Fruit fly (Drosophila melanogaster) whole organism, adult: ENCODE results near the gene miple1.

Experiments
- CG11617 ChIP-seq: fragments of 200-800 bp; sonication (Bioruptor generic); optimal IDR thresholded peaks from 2 replicates; lab custom pipeline; 2017; ENCODE audit warnings: mild to moderate bottlenecking, missing biosample characterization, missing genetic modification reagents, missing genetic modification characterization
- CG12768 ChIP-seq: fragments of 200-800 bp; sonication (Bioruptor generic); optimal IDR thresholded peaks from 2 replicates; lab custom pipeline; 2017; ENCODE audit warnings: missing biosample characterization, missing genetic modification characterization, mild to moderate bottlenecking, moderate library complexity, missing genetic modification reagents
- CG14711 ChIP-seq: fragments of 200-800 bp; sonication (Bioruptor generic); optimal IDR thresholded peaks from 2 replicates; lab custom pipeline; 2018; ENCODE audit warnings: missing biosample characterization, mild to moderate bottlenecking, missing genetic modification characterization, moderate library complexity
- CG1620 ChIP-seq: fragments of 200-800 bp; sonication (Bioruptor generic); optimal IDR thresholded peaks from 2 replicates; lab custom pipeline; 2016; ENCODE audit warnings: missing biosample characterization, missing genetic modification characterization
- CG33017 ChIP-seq: fragments of 200-800 bp; sonication (Bioruptor generic); optimal IDR thresholded peaks from 2 replicates; lab custom pipeline; 2018; ENCODE audit warnings: missing biosample characterization, mild to moderate bottlenecking, missing genetic modification characterization, moderate library complexity
- CG5204 ChIP-seq: fragments of 200-800 bp; sonication (Bioruptor generic); optimal IDR thresholded peaks from 2 replicates; lab custom pipeline; 2016; ENCODE audit warnings: missing biosample characterization, missing genetic modification characterization
- CG7045 ChIP-seq: fragments of 200-800 bp; sonication (Bioruptor generic); optimal IDR thresholded peaks from 2 replicates; lab custom pipeline; 2017; ENCODE audit warnings: missing biosample characterization, mild to moderate bottlenecking, missing genetic modification characterization
- CG7101 ChIP-seq: fragments of 200-800 bp; sonication (Bioruptor generic); optimal IDR thresholded peaks from 2 replicates; lab custom pipeline; 2018; ENCODE audit warnings: missing biosample characterization, mild to moderate bottlenecking, missing genetic modification characterization, moderate library complexity
- Clk ChIP-seq: fragments of 200-800 bp; sonication (Bioruptor generic); optimal IDR thresholded peaks from 2 replicates; lab custom pipeline; 2017; ENCODE audit warnings: missing biosample characterization, missing genetic modification characterization
- Crg-1 ChIP-seq: fragments of 200-800 bp; sonication (Bioruptor generic); optimal IDR thresholded peaks from 2 replicates; lab custom pipeline; 2016; ENCODE audit warnings: missing biosample characterization, missing genetic modification characterization
- Hr96 ChIP-seq: fragments of 200-800 bp; sonication (Bioruptor generic); optimal IDR thresholded peaks from 2 replicates; lab custom pipeline; 2016; ENCODE audit warnings: missing biosample characterization, missing genetic modification characterization
- Mnt ChIP-seq: fragments of 200-800 bp; sonication (Bioruptor generic); optimal IDR thresholded peaks from 2 replicates; lab custom pipeline; 2016; ENCODE audit warnings: missing biosample characterization, mild to moderate bottlenecking, missing genetic modification characterization
- bab1 ChIP-seq: fragments of 200-800 bp; sonication (Bioruptor generic); optimal IDR thresholded peaks from 3 replicates; lab custom pipeline; 2019; ENCODE audit warnings: missing biosample characterization, mild to moderate bottlenecking, missing genetic modification characterization, moderate library complexity
- cic ChIP-seq: fragments of 200-800 bp; sonication (Bioruptor generic); optimal IDR thresholded peaks from 2 replicates; lab custom pipeline; 2017; ENCODE audit warnings: missing biosample characterization, mild to moderate bottlenecking, missing genetic modification characterization, moderate library complexity
- cnc ChIP-seq, 2 experiments: fragments of >200 bp; optimal IDR thresholded peaks; 2 replicates each; lab custom pipeline; 2017
- kay ChIP-seq: fragments of 200-800 bp; sonication (Bioruptor generic); peaks from one replicate; lab custom pipeline; 2016; ENCODE audit warnings: missing biosample characterization, missing genetic modification characterization, borderline replicate concordance
- ovo ChIP-seq: fragments of 200-800 bp; sonication (Bioruptor generic); optimal IDR thresholded peaks from 2 replicates; lab custom pipeline; 2016; ENCODE audit warnings: missing biosample characterization, missing genetic modification characterization
- pad ChIP-seq: fragments of 200-800 bp; sonication (Bioruptor generic); optimal IDR thresholded peaks from 3 replicates; lab custom pipeline; 2017; ENCODE audit warnings: missing biosample characterization, missing genetic modification characterization, mild to moderate bottlenecking, moderate library complexity, missing genetic modification reagents
- tj ChIP-seq: fragments of 200-800 bp; sonication (Bioruptor generic); optimal IDR thresholded peaks from 3 replicates; lab custom pipeline; 2017; ENCODE audit warnings: missing biosample characterization, mild to moderate bottlenecking, missing genetic modification characterization, moderate library complexity
- toe ChIP-seq: fragments of 200-800 bp; sonication (Bioruptor generic); optimal IDR thresholded peaks from 2 replicates; lab custom pipeline; 2016; ENCODE audit warnings: missing biosample characterization, missing genetic modification characterization

The miple1 gene

dm6 chr3L:274855-275254, 7.8 kb downstream of the miple1 start, which contains the start of gene ttm2:
Gene ttm2, plus strand, starts transcription at chr3L:275155.
- TF ChIP-seq bab1 (GFP tag; lab: Kevin White, UChicago) (no peak), cic (GFP tag; lab: Kevin White, UChicago) (no peak), toe (GFP tag; lab: Kevin White, UChicago) (no peak), CG14711 (no peak), Clk (GFP tag; lab: Kevin White, UChicago) (no peak), CG33017 (no peak), CG5204 (no peak), CG7101 (tag; lab: Kevin White, UChicago) (no peak), kay (GFP tag; lab: Kevin White, UChicago) (no peak), pad (GFP tag; lab: Kevin White, UChicago) (no peak), CG1620 (no peak), CG11617 (GFP tag; lab: Kevin White, UChicago) (no peak), CG7045 (GFP tag; lab: Kevin White, UChicago) (no peak), Hr96 (GFP tag; lab: Kevin White, UChicago) (no peak), CG12768 (GFP tag; lab: Kevin White, UChicago) (no peak), ovo (no peak), cnc (optimal IDR thresholded peaks at IDR 0.05; lab: Kevin White, UChicago) (no peak), Crg-1 (GFP tag; lab: Kevin White, UChicago) (no peak), tj (GFP tag; lab: Kevin White, UChicago) (no peak), Mnt (GFP tag; lab: Kevin White, UChicago) (no peak)

dm6 chr3L:276736-277487, 9.8 kb downstream of the miple1 start, which contains the start of gene RhoGEF3:
Gene RhoGEF3, plus strand, starts transcription at chr3L:277437.
- TF ChIP-seq CG7101 (tag; lab: Kevin White, UChicago) = no peak
- peak; percentile 25 for TF ChIP-seq Mnt (GFP tag; lab: Kevin White, UChicago)
- TF ChIP-seq cic (GFP tag; lab: Kevin White, UChicago) = no peak

- TF ChIP-seq CG33017 (no peak), pad (GFP tag; lab: Kevin White, UChicago) (peak; percentile 73)
Observed at dm6 chr3L:282276-282675, 15.2 kb downstream of the miple1 start.

DNA sequence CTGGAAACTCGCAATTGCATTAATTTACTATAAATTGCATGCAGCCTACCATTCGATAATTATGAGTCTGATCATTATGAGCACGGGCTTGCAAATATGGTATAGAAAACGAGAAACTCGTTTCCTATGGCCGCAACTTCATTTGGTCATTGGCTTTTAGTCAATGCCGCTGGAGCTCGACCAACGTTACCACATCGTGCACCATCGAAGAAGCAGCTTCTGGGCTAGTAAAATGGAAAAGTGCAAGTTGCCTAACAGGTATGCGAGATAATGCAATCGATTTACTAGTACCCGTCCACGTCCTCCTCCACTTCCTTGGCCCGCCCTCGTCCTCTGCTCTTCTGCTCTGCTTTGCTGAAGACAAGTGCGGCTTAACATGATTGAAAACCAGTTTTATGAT, 17.2 kb downstream of the miple1 start:
- no peak for TF ChIP-seq bab1 (GFP tag; lab: Kevin White, UChicago)
- TF ChIP-seq cnc (optimal IDR thresholded peaks at IDR 0.05; lab: Kevin White, UChicago) = no peak
- TF ChIP-seq CG33017 = no peak
- TF ChIP-seq Crg-1 (GFP tag; lab: Kevin White, UChicago) = no peak
- TF ChIP-seq tj (GFP tag; lab: Kevin White, UChicago) = no peak
- TF ChIP-seq kay (GFP tag; lab: Kevin White, UChicago) = no peak
- TF ChIP-seq CG14711 = no peak
- TF ChIP-seq ovo = no peak
- TF ChIP-seq Hr96 (GFP tag; lab: Kevin White, UChicago) = no peak

DNA sequence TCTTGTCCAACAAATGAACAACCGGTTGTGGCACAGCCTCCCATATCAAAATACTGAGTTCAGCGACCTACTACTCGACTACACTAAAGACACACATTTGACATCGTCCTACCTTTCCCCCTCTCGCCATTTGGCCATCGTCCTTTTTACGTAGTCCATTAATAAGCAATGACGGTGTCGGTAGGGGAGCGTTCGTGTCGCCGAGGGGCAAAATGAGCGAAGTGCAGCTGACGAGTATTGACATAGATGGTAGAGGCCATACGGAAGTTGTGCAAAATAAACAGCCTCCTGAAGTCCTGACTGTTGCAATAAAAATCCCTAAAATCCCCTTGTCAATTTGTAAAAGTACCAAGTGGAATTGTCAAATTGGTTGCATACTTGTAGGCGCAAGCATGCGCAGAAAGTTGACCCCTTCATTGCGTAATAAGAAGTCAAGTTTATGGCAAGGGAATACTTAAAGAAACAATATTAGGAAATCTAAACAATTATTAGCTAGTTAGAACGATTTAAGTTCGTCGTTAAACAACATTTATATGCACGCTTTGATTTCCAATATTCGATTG, 24.6 kb downstream of the miple1 start:
- TF ChIP-seq tj (GFP tag; lab: Kevin White, UChicago) (no peak), pad (GFP tag; lab: Kevin White, UChicago) (peak; percentile 74)

DNA sequence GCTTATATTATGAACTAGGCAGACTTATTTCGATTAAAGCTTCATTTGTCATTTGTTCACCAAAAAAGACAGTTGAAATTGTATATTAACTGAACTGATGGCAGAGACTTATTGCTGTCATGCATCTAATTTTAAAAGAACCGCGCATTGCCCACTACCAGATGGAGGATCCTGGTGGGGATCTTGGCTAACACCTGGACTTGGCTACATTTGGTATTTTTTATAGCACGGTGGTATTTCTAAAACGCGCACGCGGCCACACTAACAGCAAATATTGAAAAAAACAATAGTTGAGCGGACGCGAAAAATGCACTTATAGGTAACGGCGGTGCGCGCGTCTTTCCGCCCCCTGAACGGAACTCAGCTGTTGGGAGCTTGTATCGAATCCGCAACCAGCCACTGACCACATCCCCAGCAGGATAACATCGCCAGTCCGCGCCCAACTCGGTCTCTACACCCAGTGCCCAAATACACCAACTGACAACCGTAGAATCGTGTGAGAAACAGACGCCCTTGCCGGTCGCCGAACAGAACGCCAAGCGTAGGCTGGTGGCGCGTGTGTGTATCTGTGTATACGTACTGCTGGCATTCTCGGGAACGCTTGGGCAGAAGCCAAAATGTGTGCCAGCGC, 25.2 kb downstream of the miple1 start:
- TF ChIP-seq Clk (GFP tag; lab: Kevin White, UChicago) = no peak
- TF ChIP-seq CG12768 (GFP tag; lab: Kevin White, UChicago) = peak; percentile 25
- TF ChIP-seq CG7045 (GFP tag; lab: Kevin White, UChicago) = no peak
- peak; percentile 33 for TF ChIP-seq Mnt (GFP tag; lab: Kevin White, UChicago)
- peak; percentile 39 for TF ChIP-seq bab1 (GFP tag; lab: Kevin White, UChicago)
- TF ChIP-seq CG11617 (GFP tag; lab: Kevin White, UChicago) = peak; percentile 28
- peak; percentile 8 for TF ChIP-seq CG7101 (tag; lab: Kevin White, UChicago)
- TF ChIP-seq pad (GFP tag; lab: Kevin White, UChicago) = peak; percentile 44
- peak; percentile 8 for TF ChIP-seq cic (GFP tag; lab: Kevin White, UChicago)
- peak; percentile 14 for TF ChIP-seq CG1620
- TF ChIP-seq Hr96 (GFP tag; lab: Kevin White, UChicago) = no peak
- TF ChIP-seq cnc (optimal IDR thresholded peaks at IDR 0.05; lab: Kevin White, UChicago) = no peak
- no peak for TF ChIP-seq CG5204
